Worm (Caenorhabditis elegans) whole organism, late embryonic: ENCODE measurements around the gene ZK596.3.

Source experiments
- C38D4.7 ChIP-seq: fragments of 200-800 bp; sonication (Bioruptor generic); optimal IDR thresholded peaks from 2 replicates; lab custom pipeline; 2018; ENCODE audit warnings: mild to moderate bottlenecking, missing genetic modification characterization, moderate library complexity, missing compliant biosample characterization
- F13H6.1 ChIP-seq: sonication (generic microtip); optimal IDR thresholded peaks from 2 replicates; lab custom pipeline; 2016; ENCODE audit warnings: missing genetic modification characterization, missing compliant biosample characterization
- K02D7.2 ChIP-seq: sonication (generic microtip); optimal IDR thresholded peaks from 2 replicates; lab custom pipeline; 2017; ENCODE audit warnings: mild to moderate bottlenecking, missing genetic modification characterization, missing compliant biosample characterization
- K09A11.1 ChIP-seq: sonication (generic microtip); optimal IDR thresholded peaks from 2 replicates; lab custom pipeline; 2017; ENCODE audit warnings: antibody characterized with exemption, mild to moderate bottlenecking, missing genetic modification characterization, missing compliant biosample characterization; ENCODE audit not compliant: insufficient read depth
- T23F11.4 ChIP-seq: fragments of 200-800 bp; sonication (Bioruptor generic); optimal IDR thresholded peaks from 2 replicates; lab custom pipeline; 2018; ENCODE audit warnings: mild to moderate bottlenecking, missing genetic modification characterization, missing compliant biosample characterization
- ceh-18 ChIP-seq: sonication (generic microtip); optimal IDR thresholded peaks from 2 replicates; lab custom pipeline; 2016; ENCODE audit warnings: missing genetic modification characterization, missing compliant biosample characterization
- ceh-19 ChIP-seq: fragments of 200-800 bp; sonication (Bioruptor generic); optimal IDR thresholded peaks from 2 replicates; lab custom pipeline; 2018; ENCODE audit warnings: mild to moderate bottlenecking, missing genetic modification characterization, missing compliant biosample characterization
- ceh-2 ChIP-seq: sonication (generic microtip); optimal IDR thresholded peaks from 2 replicates; lab custom pipeline; 2016; ENCODE audit warnings: missing genotype, missing genetic modification characterization, missing compliant biosample characterization
- ceh-24 ChIP-seq: sonication (generic microtip); optimal IDR thresholded peaks from 2 replicates; lab custom pipeline; 2016; ENCODE audit warnings: mild to moderate bottlenecking, missing genetic modification characterization, missing compliant biosample characterization
- ceh-30 ChIP-seq: fragments of 150-350 bp; optimal IDR thresholded peaks from 2 replicates; lab custom pipeline; 2014; ENCODE audit warnings: missing biosample characterization, missing genetic modification characterization
- ceh-31 ChIP-seq: sonication (generic microtip); optimal IDR thresholded peaks from 2 replicates; lab custom pipeline; 2016; ENCODE audit warnings: missing genetic modification characterization, missing compliant biosample characterization
- ceh-34 ChIP-seq: sonication (generic microtip); optimal IDR thresholded peaks from 2 replicates; lab custom pipeline; 2016; ENCODE audit warnings: mild to moderate bottlenecking, missing genetic modification characterization, missing compliant biosample characterization
- ceh-6 ChIP-seq: fragments of 200-800 bp; sonication (Bioruptor generic); optimal IDR thresholded peaks from 2 replicates; lab custom pipeline; 2018; ENCODE audit warnings: mild to moderate bottlenecking, missing genetic modification characterization, missing compliant biosample characterization
- che-1 ChIP-seq: sonication (generic microtip); optimal IDR thresholded peaks from 2 replicates; lab custom pipeline; 2016; ENCODE audit warnings: mild to moderate bottlenecking, missing genetic modification characterization, missing compliant biosample characterization
- dmd-4 ChIP-seq: sonication (generic microtip); optimal IDR thresholded peaks from 2 replicates; lab custom pipeline; 2016; ENCODE audit warnings: borderline replicate concordance, missing genetic modification characterization, missing compliant biosample characterization
- dve-1 ChIP-seq: sonication (generic microtip); optimal IDR thresholded peaks from 2 replicates; lab custom pipeline; 2017; ENCODE audit warnings: antibody characterized with exemption, mild to moderate bottlenecking, missing genetic modification characterization, missing compliant biosample characterization
- elt-2 ChIP-seq: sonication (generic microtip); optimal IDR thresholded peaks from 2 replicates; lab custom pipeline; 2016; ENCODE audit warnings: missing genetic modification reagents, missing genetic modification characterization, missing compliant biosample characterization
- elt-4 ChIP-seq: sonication (generic microtip); optimal IDR thresholded peaks from 2 replicates; lab custom pipeline; 2016; ENCODE audit warnings: missing genetic modification characterization, missing compliant biosample characterization
- ets-4 ChIP-seq: sonication (generic microtip); optimal IDR thresholded peaks from 2 replicates; lab custom pipeline; 2016; ENCODE audit warnings: missing genetic modification characterization, missing compliant biosample characterization
- eyg-1 ChIP-seq: sonication (generic microtip); optimal IDR thresholded peaks from 2 replicates; lab custom pipeline; 2016; ENCODE audit warnings: missing genotype, missing genetic modification characterization, missing compliant biosample characterization
- fax-1 ChIP-seq: sonication (generic microtip); optimal IDR thresholded peaks from 2 replicates; lab custom pipeline; 2016; ENCODE audit warnings: missing genotype, missing genetic modification characterization, missing compliant biosample characterization
- hlh-13 ChIP-seq: fragments of 200-800 bp; sonication (Bioruptor generic); optimal IDR thresholded peaks from 2 replicates; lab custom pipeline; 2018; ENCODE audit warnings: mild to moderate bottlenecking, missing genetic modification characterization, missing compliant biosample characterization
- hlh-15 ChIP-seq: sonication (generic microtip); optimal IDR thresholded peaks from 2 replicates; lab custom pipeline; 2016; ENCODE audit warnings: missing genetic modification characterization, missing compliant biosample characterization
- hlh-30 ChIP-seq: sonication (generic microtip); optimal IDR thresholded peaks from 2 replicates; lab custom pipeline; 2017; ENCODE audit warnings: antibody characterized with exemption, missing genetic modification characterization, missing compliant biosample characterization; ENCODE audit not compliant: insufficient read depth
- hlh-8 ChIP-seq: sonication (generic microtip); optimal IDR thresholded peaks from 2 replicates; lab custom pipeline; 2016; ENCODE audit warnings: missing genotype, missing genetic modification characterization, missing compliant biosample characterization
- lim-6 ChIP-seq: sonication (generic microtip); optimal IDR thresholded peaks from 2 replicates; lab custom pipeline; 2016; ENCODE audit warnings: missing genetic modification characterization, missing compliant biosample characterization
- madf-2 ChIP-seq: sonication (generic microtip); optimal IDR thresholded peaks from 2 replicates; lab custom pipeline; 2017; ENCODE audit warnings: missing genetic modification characterization, missing compliant biosample characterization
- mec-3 ChIP-seq: sonication (generic microtip); optimal IDR thresholded peaks from 2 replicates; lab custom pipeline; 2016; ENCODE audit warnings: borderline replicate concordance, missing genetic modification characterization, missing compliant biosample characterization
- nfya-1 ChIP-seq: sonication (generic microtip); optimal IDR thresholded peaks from 2 replicates; lab custom pipeline; 2017; ENCODE audit warnings: missing genetic modification characterization, mild to moderate bottlenecking, missing compliant biosample characterization, antibody characterized with exemption, moderate library complexity
- nhr-11 ChIP-seq: fragments of 150-350 bp; optimal IDR thresholded peaks from 2 replicates; lab custom pipeline; 2014; ENCODE audit warnings: missing biosample characterization, missing genetic modification characterization
- nhr-232 ChIP-seq: sonication (generic microtip); optimal IDR thresholded peaks from 2 replicates; lab custom pipeline; 2016; ENCODE audit warnings: missing genetic modification characterization, missing compliant biosample characterization
- pag-3 ChIP-seq: sonication (generic microtip); optimal IDR thresholded peaks from 2 replicates; lab custom pipeline; 2016; ENCODE audit warnings: missing compliant biosample characterization, missing genetic modification characterization, borderline replicate concordance
- pha-2 ChIP-seq: sonication (generic microtip); optimal IDR thresholded peaks from 2 replicates; lab custom pipeline; 2017; ENCODE audit warnings: mild to moderate bottlenecking, missing genetic modification characterization, missing compliant biosample characterization
- pros-1 ChIP-seq: fragments of 150-350 bp; optimal IDR thresholded peaks from 2 replicates; lab custom pipeline; 2014; ENCODE audit warnings: missing biosample characterization, missing genetic modification reagents, missing genetic modification characterization
- ref-2 ChIP-seq: sonication (generic microtip); optimal IDR thresholded peaks from 2 replicates; lab custom pipeline; 2016; ENCODE audit warnings: missing genetic modification characterization, missing compliant biosample characterization
- sdc-2 ChIP-seq: sonication (generic microtip); optimal IDR thresholded peaks from 2 replicates; lab custom pipeline; 2016; ENCODE audit warnings: missing genotype, missing genetic modification characterization, missing compliant biosample characterization
- sox-4 ChIP-seq: sonication (generic microtip); optimal IDR thresholded peaks from 2 replicates; lab custom pipeline; 2017; ENCODE audit warnings: mild to moderate bottlenecking, missing genetic modification characterization, inconsistent platforms, missing compliant biosample characterization
- syd-9 ChIP-seq: sonication (generic microtip); optimal IDR thresholded peaks from 2 replicates; lab custom pipeline; 2016; ENCODE audit warnings: mild to moderate bottlenecking, missing genetic modification characterization, moderate library complexity, missing compliant biosample characterization
- tbx-2 ChIP-seq: sonication (generic microtip); optimal IDR thresholded peaks from 2 replicates; lab custom pipeline; 2016; ENCODE audit warnings: missing genetic modification characterization, missing compliant biosample characterization
- unc-3 ChIP-seq, 2 experiments: fragments of 200-800 bp in 1 of 2; sonication (Bioruptor generic) in 1 of 2; sonication (generic microtip) in 1 of 2; conservative IDR thresholded peaks in 1 of 2; optimal IDR thresholded peaks in 1 of 2; 2 replicates each; pipeline versions ENCODE4 v1.3.6 to Lab custom; 2016 to 2022; ENCODE audit warnings: missing compliant biosample characterization in 2 of 2, missing genetic modification characterization in 2 of 2, missing genetic modification reagents in 1 of 2
- unc-55 ChIP-seq: sonication (generic microtip); optimal IDR thresholded peaks from 2 replicates; lab custom pipeline; 2017; ENCODE audit warnings: missing biosample characterization, missing genetic modification reagents, missing genetic modification characterization

ZK596.3 gene

DNA sequence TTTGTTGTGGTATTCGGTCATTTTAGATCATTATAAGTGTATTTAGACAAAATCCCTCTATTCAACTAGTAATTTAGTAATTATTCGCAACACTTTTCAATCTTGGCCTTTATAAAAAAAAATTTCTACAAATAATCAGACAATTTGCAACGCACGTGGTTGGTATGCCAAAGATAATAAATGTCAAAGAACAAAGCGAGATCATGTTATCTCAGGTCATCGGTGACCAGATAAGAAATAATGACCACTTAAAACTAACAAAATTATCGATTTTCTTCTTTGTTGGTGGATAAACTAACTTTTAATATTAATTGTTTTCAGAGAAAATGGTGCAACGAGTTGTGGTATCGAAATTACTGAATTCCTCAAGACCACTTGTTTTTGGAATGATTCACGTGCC, 23.0 kb downstream of the ZK596.3 start, which contains the start of gene F13E9.13:
Gene F13E9.13, plus strand, starts transcription at position 317 of the 400 bp plus-strand sequence.
- TF ChIP-seq elt-2 (tag; lab: Kevin White, UChicago) (peak; percentile 86), K09A11.1 (tag; lab: Kevin White, UChicago) (no peak), fax-1 (tag; lab: Kevin White, UChicago) (no peak)
- TF ChIP-seq, all 69 proteins: peak for 1

DNA sequence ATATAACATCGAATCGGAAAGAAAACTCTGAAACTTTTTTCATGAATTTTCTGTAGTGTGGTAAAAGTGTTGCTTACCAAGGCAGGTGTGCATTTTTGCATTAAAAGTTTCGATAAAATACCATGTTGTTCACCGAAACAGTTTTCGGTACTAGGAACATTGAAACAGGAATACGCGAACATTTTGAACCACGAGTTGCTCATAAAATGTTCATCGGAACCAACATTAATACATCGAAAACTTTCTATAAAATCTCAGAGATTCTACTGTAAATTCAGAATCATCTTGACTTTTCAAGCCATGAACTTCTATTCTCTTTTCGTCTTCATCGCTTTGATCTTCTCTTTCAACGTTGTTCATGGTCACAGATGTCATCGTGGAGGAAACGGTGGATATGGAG, 23.9 kb downstream of the ZK596.3 start, which contains the start of gene fipr-15:
Gene fipr-15, plus strand, starts transcription at position 301 of the 400 bp plus-strand sequence.
- TF ChIP-seq unc-55 (GFP tag; lab: Kevin White, UChicago) (no peak), ets-4 (tag; lab: Kevin White, UChicago) (no peak), nfya-1 (tag; lab: Kevin White, UChicago) (no peak), hlh-15 (tag; lab: Kevin White, UChicago) (no peak), madf-2 (no peak), tbx-2 (tag; lab: Kevin White, UChicago) (no peak), nhr-232 (tag; lab: Kevin White, UChicago) (no peak), ceh-2 (tag; lab: Kevin White, UChicago) (no peak), hlh-30 (tag; lab: Kevin White, UChicago) (no peak), lim-6 (tag; lab: Kevin White, UChicago) (no peak), ceh-18 (no peak), F13H6.1 (no peak), T23F11.4 (no peak), ceh-30 (tag; lab: Kevin White, UChicago) (no peak)

DNA sequence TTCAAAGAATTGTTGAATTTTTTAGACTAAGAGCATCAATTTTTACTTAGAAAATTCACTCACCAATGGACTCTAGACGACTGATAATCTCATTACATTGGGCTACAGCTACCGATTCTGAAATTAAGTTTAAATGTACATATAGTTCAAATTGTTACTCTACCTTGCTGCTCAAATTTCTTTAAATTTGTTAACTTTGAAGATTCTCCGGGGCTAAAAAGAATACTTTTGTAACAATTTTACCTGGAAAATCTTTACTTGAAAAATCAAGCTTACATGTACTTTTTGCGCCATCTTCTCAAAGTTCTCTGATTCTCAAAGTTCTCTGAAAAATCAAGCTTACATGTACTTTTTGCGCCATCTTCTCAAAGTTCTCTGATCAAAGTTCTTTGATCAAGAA, 24.6 kb downstream of the ZK596.3 start, which contains the start of gene sdz-13:
Gene sdz-13, minus strand, starts transcription at position 101 of the 400 bp plus-strand sequence.
- TF ChIP-seq ceh-34 (tag; lab: Kevin White, UChicago) (no peak), ceh-19 (no peak), pag-3 (tag; lab: Kevin White, UChicago) (no peak), tbx-2 (tag; lab: Kevin White, UChicago) (no peak)

DNA sequence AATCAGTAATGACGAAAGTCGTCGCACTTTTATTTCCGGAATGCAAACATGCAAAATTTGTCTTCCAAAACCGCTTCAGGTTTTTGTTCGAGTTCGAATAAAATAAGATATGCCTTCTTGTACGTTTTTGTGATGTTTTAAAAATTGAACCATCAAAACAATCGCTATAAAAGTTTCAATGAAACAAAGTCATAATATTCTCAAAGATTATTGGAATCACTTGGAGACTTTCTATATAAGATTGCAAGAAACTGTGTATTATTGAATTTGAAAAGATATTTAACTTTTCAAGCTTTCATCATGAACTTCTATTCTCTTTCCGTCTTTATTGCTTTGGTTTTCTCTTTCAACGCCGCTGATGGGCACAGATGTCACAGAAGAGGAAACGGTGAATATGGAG, 27.3 kb downstream of the ZK596.3 start, which contains the start of gene fipr-14:
Gene fipr-14, plus strand, starts transcription at position 301 of the 400 bp plus-strand sequence.
- TF ChIP-seq ceh-6 (GFP tag; lab: Kevin White, UChicago) (no peak), sdc-2 (no peak), ceh-30 (tag; lab: Kevin White, UChicago) (no peak), tbx-2 (tag; lab: Kevin White, UChicago) (no peak), che-1 (no peak), hlh-13 (GFP tag; lab: Kevin White, UChicago) (no peak), ref-2 (tag; lab: Kevin White, UChicago) (no peak), K09A11.1 (tag; lab: Kevin White, UChicago) (no peak), elt-4 (tag; lab: Kevin White, UChicago) (no peak), hlh-8 (tag; lab: Kevin White, UChicago) (no peak), ceh-18 (no peak), mec-3 (tag; lab: Kevin White, UChicago) (no peak), ceh-34 (tag; lab: Kevin White, UChicago) (no peak), dve-1 (tag; lab: Kevin White, UChicago) (no peak), sox-4 (tag; lab: Kevin White, UChicago) (no peak), madf-2 (no peak), elt-2 (tag; lab: Kevin White, UChicago) (no peak), hlh-15 (tag; lab: Kevin White, UChicago) (no peak), syd-9 (tag; lab: Kevin White, UChicago) (no peak), unc-3 (GFP tag; conservative IDR thresholded peaks at IDR 0.05; lab: Robert Waterston, UW) (no peak), unc-3 (tag; optimal IDR thresholded peaks at IDR 0.05; lab: Kevin White, UChicago) (no peak)

DNA sequence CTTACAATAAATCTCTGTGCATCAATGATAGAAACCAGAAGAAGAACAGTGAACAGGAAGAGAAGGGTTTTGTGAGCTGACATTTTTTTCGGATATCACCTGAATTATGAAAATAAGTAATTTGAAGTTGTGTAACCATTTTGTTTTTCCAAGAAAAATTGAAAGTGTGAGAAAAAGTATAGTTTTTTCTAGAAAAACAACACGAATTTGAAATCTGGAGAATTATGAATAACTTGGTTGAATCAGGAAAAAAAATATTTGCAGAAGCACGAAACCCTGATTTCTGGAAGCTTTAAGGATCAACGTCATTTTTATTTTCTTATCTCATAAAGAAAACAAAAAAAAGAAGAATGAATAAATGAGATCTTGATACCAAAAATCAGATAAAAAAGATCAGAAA, 29.7 kb downstream of the ZK596.3 start, which contains the start of gene F13E9.12:
Gene F13E9.12, minus strand, starts transcription at position 101 of the 400 bp plus-strand sequence.
- TF ChIP-seq eyg-1 (tag; lab: Kevin White, UChicago) (no peak), dmd-4 (tag; lab: Kevin White, UChicago) (no peak), pha-2 (no peak), C38D4.7 (GFP tag; lab: Kevin White, UChicago) (no peak), ceh-31 (tag; lab: Kevin White, UChicago) (no peak), mec-3 (tag; lab: Kevin White, UChicago) (no peak), ceh-24 (tag; lab: Kevin White, UChicago) (no peak), nhr-11 (tag; lab: Kevin White, UChicago) (no peak), K02D7.2 (tag; lab: Kevin White, UChicago) (no peak), ceh-2 (tag; lab: Kevin White, UChicago) (no peak), T23F11.4 (no peak), pros-1 (tag; lab: Kevin White, UChicago) (no peak), unc-3 (GFP tag; conservative IDR thresholded peaks at IDR 0.05; lab: Robert Waterston, UW) (no peak), unc-3 (tag; optimal IDR thresholded peaks at IDR 0.05; lab: Kevin White, UChicago) (no peak)
